Fruit fly (Drosophila melanogaster) whole organism, prepupa: Measurements from ENCODE around the gene fog.

ENCODE experiments used
- Hr4 ChIP-seq: fragments of 200-800 bp; sonication (Bioruptor generic); optimal IDR thresholded peaks from 3 replicates; lab custom pipeline; 2016; ENCODE audit warnings: missing biosample characterization, missing genetic modification characterization
- OdsH ChIP-seq: fragments of 200-800 bp; sonication (Bioruptor generic); optimal IDR thresholded peaks from 3 replicates; lab custom pipeline; 2016; ENCODE audit warnings: missing biosample characterization, missing genetic modification characterization
- fkh ChIP-seq: fragments of 200-800 bp; sonication (Bioruptor generic); optimal IDR thresholded peaks from 3 replicates; lab custom pipeline; 2017; ENCODE audit warnings: missing biosample characterization, mild to moderate bottlenecking, missing genetic modification characterization, moderate library complexity

DNA sequence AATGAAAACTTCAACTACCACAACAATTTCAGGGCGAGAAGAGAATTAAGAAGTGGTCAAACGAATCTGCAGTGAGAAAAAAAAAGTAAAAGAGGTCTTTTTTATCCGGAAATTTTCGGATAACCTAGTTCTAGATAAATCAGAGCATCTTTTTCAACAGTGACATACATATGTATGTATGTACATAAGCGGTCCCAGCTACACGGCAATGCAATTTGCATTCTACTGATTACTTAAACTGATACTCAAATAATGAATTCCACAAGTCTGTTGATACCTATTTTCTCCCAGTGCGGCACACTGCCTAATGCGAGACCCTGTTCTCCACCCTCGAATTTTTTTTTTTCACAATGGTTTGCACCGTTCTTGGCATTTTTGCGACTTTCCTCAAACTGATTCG is 8.6 kb downstream of the fog start:
- TF ChIP-seq fkh (GFP tag; lab: Kevin White, UChicago) (no peak), OdsH (GFP tag; lab: Kevin White, UChicago) (peak; percentile 50), Hr4 (GFP tag; lab: Kevin White, UChicago) (peak; percentile 7)
